Fruit fly (Drosophila melanogaster): ENCODE results near the gene Taf13.

Gene Taf13

DNA sequence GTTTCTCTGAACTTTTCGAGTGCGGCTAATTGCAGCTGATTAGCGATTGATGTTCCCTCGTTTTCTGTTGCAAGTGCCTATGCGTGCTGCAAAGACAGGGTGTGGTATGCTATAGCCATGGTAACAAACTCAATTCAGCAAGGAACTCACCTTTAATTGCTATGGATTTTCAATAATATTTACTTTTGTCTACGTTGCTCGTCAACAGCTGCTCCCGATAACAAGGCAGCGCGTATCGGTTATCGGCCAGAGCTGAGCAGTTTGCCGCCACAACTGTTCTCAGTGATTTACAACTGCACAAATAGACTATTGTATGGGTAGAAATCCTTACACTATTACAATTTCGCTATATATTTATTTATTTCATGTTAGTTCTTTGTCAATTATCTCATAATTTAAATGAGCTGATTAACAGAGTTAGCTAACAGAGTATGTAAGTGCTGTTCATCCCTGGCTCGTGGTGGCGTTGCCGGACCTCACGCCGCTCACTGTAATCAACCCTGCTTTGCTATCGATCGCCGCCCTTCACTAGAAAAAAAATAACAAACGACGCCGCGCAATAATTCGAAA lies 18.3 kb downstream of the Taf13 start, which contains the start of the genes pr and neb (continued):
- TF ChIP-seq CG10631 (GFP tag; optimal IDR thresholded peaks at IDR 0.05) (peak; percentile 43), CG11294 (GFP tag; IDR thresholded peaks at IDR 0.05) (no peak), CG6792 (GFP tag; optimal IDR thresholded peaks at IDR 0.05) (peak; percentile 31), Hr38 (GFP tag; optimal IDR thresholded peaks at IDR 0.05) (no peak), spab (GFP tag; optimal IDR thresholded peaks at IDR 0.05) (no peak), CG16779 (tag; optimal IDR thresholded peaks at IDR 0.05) (no peak), CG8319 (GFP tag; optimal IDR thresholded peaks at IDR 0.05) (no peak), svp (GFP tag) (peak; percentile 81), CG6276 (GFP tag; optimal IDR thresholded peaks at IDR 0.05) (no peak), vri (GFP tag; optimal IDR thresholded peaks at IDR 0.05) (peak; percentile 53), dac (GFP tag; optimal IDR thresholded peaks at IDR 0.05) (no peak), Met (GFP tag; optimal IDR thresholded peaks at IDR 0.05) (peak; percentile 39), cyc (GFP tag; optimal IDR thresholded peaks at IDR 0.05) (peak; percentile 65), Sox14 (GFP tag; optimal IDR thresholded peaks at IDR 0.05) (peak; percentile 58)

DNA sequence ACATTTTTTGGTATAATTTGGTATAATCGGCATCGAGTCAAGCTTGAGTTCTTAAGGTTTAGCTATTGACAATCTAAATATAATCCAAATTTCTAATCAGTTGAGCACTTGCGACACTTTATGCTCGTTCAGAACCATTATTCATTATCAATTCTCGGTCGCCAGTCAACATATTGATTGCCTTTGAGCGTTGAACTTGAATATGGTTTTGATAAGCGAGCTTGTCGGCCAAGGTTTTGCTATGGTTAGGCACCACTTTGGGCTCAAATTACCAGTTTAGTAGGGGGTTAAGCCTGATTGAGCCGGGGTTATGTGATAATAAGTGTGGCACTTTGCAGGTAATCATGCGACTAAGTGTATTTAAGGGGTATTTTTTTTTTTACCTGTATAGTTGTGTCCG lies 19.3 kb downstream of the Taf13 start:
- TF ChIP-seq esn (GFP tag; optimal IDR thresholded peaks at IDR 0.05) (no peak), svp (GFP tag) (peak; percentile 58), Sox102F (GFP tag; optimal IDR thresholded peaks at IDR 0.05) (no peak), CG6792 (GFP tag; optimal IDR thresholded peaks at IDR 0.05) (no peak), Eip78C (GFP tag) (no peak), CG11762 (GFP tag; optimal IDR thresholded peaks at IDR 0.05; ENCODE audit: insufficient read depth) (no peak), Lpt (GFP tag; optimal IDR thresholded peaks at IDR 0.05) (no peak), CG10631 (GFP tag; optimal IDR thresholded peaks at IDR 0.05) (no peak)

DNA sequence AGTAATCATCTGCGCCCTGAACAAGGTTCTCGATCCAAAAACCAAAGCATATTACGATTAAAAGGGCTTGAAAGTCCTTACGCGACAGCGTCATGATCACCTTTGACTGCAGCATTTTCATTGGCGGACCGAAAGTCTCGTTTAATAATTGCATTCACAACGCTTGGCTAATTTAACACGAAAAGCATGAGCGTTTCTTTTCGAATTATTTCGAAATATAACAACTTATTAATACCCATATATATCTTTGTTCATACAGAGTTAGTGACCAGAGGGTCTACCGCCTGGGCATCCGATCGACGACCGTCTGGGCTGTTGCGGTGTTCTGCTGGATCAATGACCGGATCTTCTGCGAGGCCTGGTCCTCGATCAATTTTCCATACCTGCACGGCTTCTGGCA lies 21.6 kb downstream of the Taf13 start, which contains the start of gene CG10730:
CG10730 (minus strand) TSS at position 101 of the 400 bp plus-strand sequence.
- TF ChIP-seq CG6792 (GFP tag; optimal IDR thresholded peaks at IDR 0.05) (no peak), spab (GFP tag; optimal IDR thresholded peaks at IDR 0.05) (no peak), fd85E (GFP tag; optimal IDR thresholded peaks at IDR 0.05) (no peak), lz (GFP tag; optimal IDR thresholded peaks at IDR 0.05) (no peak), CG10669 (GFP tag; optimal IDR thresholded peaks at IDR 0.05) (no peak), CG32006 (GFP tag; optimal IDR thresholded peaks at IDR 0.05) (no peak), Eip75B (GFP tag; optimal IDR thresholded peaks at IDR 0.05) (no peak), CG1621 (tag; optimal IDR thresholded peaks at IDR 0.05) (no peak), vri (GFP tag; optimal IDR thresholded peaks at IDR 0.05) (no peak), salr (GFP tag; optimal IDR thresholded peaks at IDR 0.05) (no peak), Eip93F (GFP tag; optimal IDR thresholded peaks at IDR 0.05) (no peak), Ets96B (tag; optimal IDR thresholded peaks at IDR 0.05) (no peak), CG16779 (tag; optimal IDR thresholded peaks at IDR 0.05) (no peak), acj6 (GFP tag; optimal IDR thresholded peaks at IDR 0.05) (no peak)

DNA sequence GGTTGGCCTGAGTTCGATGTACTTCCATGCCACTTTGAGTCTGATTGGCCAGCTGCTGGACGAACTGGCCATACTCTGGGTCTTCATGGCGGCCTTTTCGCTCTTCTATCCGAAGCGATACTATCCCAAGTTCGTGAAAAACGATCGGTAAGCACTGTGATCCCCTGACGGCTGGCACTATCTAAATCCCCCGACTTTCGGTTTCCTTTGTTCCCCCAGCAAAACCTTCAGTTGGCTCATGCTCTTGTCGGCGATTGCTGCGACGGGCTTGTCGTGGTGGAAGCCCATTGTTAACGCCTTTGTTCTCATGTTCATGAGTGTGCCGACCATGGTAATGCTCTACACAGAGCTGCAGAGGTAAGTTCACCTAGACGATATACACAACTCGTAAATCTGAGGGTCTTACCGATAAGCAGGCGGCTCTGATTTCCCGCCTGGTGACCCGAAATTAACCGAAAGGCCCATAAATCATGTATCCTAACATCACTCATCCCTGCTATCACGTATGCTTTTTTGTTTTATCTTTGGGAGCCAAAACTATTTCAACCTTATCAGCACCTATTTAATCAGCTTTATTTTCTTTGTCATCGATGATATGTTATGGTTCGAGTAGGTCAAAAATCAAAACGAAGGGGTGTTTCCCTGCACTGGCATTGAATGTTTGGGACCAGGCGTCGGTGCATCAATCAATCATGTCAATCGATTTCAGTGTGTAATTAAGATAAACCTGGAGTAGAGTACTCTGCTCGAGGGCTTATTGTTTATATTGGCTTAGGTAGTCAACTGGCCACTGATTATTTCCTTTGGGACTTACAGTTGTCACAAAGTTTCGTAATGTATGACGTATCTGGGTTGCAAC lies 24.3 kb downstream of the Taf13 start:
- TF ChIP-seq fkh (GFP tag; optimal IDR thresholded peaks at IDR 0.05): peak; percentile 78
- peak; percentile 93 for TF ChIP-seq Sox14 (GFP tag; optimal IDR thresholded peaks at IDR 0.05)
- TF ChIP-seq Eip93F (GFP tag; optimal IDR thresholded peaks at IDR 0.05): peak; percentile 60
- no peak for TF ChIP-seq Ets21C (GFP tag; optimal IDR thresholded peaks at IDR 0.05)
- TF ChIP-seq Eip78C (GFP tag): peak; percentile 43
- TF ChIP-seq vri (GFP tag; optimal IDR thresholded peaks at IDR 0.05): peak; percentile 42

DNA sequence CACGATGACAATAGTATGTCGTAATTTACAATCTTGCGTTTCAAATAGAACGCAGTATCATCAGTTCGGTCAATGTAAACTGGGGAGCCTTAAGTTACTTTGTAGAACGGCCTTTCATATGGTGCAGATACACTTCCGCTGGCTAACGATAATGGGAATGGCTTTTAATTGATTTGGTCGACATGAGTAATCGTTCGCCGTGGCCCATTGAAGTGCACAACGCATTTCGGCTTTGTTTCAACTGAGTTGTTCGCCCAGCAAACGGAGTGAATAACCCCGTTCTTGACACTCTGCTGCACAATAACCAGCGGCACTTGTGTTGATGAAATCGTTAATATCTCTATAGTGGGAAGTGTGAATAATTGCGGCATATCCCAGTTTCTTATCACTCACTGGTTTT lies 25.7 kb downstream of the Taf13 start:
- TF ChIP-seq Eip93F (GFP tag; optimal IDR thresholded peaks at IDR 0.05) (peak; percentile 6), CG7368 (GFP tag; optimal IDR thresholded peaks at IDR 0.05) (no peak), vri (GFP tag; optimal IDR thresholded peaks at IDR 0.05) (peak; percentile 51), CG11902 (GFP tag; optimal IDR thresholded peaks at IDR 0.05) (no peak), Met (GFP tag; optimal IDR thresholded peaks at IDR 0.05) (no peak), CG6163 (GFP tag; IDR thresholded peaks at IDR 0.05) (0 out of 3 replicates have a peak, but pooled peaks have one; percentile 6), Sox14 (GFP tag; optimal IDR thresholded peaks at IDR 0.05) (peak; percentile 4), CG6792 (GFP tag; optimal IDR thresholded peaks at IDR 0.05) (no peak), salr (GFP tag; optimal IDR thresholded peaks at IDR 0.05) (no peak), Eip78C (GFP tag) (peak; percentile 7), CG15336 (GFP tag; IDR thresholded peaks at IDR 0.05) (no peak), CG8632 (GFP tag; optimal IDR thresholded peaks at IDR 0.05) (no peak), CG1621 (tag; optimal IDR thresholded peaks at IDR 0.05) (no peak), dsx (GFP tag; optimal IDR thresholded peaks at IDR 0.05; ENCODE audit: poor library complexity, severe bottlenecking) (peak; percentile 34)
